Worm (Caenorhabditis elegans): ENCODE results near the gene F53A2.3.

F53A2.3 gene

ce11 chrIII:13298722-13299431, 40.7 kb downstream of the F53A2.3 start, which contains the start of gene pgm-2:
Gene pgm-2 (plus strand): TSS chrIII:13299378.
- TF ChIP-seq ref-1 (GFP tag; conservative IDR thresholded peaks at IDR 0.05) = no peak
- no peak for TF ChIP-seq flt-1 (GFP tag; IDR thresholded peaks at IDR 0.05)
- no peak for TF ChIP-seq klf-2 (GFP tag; conservative IDR thresholded peaks at IDR 0.05)
- TF ChIP-seq T22C8.4 (GFP tag; IDR thresholded peaks at IDR 0.05) = no peak
- TF ChIP-seq tab-1 (GFP tag; IDR thresholded peaks at IDR 0.05) = no peak
- TF ChIP-seq cog-1 (tag; optimal IDR thresholded peaks at IDR 0.05) = no peak
- no peak for TF ChIP-seq ztf-23 (GFP tag; IDR thresholded peaks at IDR 0.05)
- TF ChIP-seq med-1 (GFP tag; optimal IDR thresholded peaks at IDR 0.05; ENCODE audit: insufficient read depth) = no peak
- TF ChIP-seq ztf-29 (GFP tag; IDR thresholded peaks at IDR 0.05) = no peak

ce11 chrIII:13296289-13296874, 43.2 kb downstream of the F53A2.3 start, which contains the start of gene npp-18:
Gene npp-18 (plus strand): TSS chrIII:13296853.
- TF ChIP-seq ref-1 (GFP tag; conservative IDR thresholded peaks at IDR 0.05) (peak; percentile 64), ztf-23 (GFP tag; IDR thresholded peaks at IDR 0.05) (peak; percentile 93), ztf-29 (GFP tag; IDR thresholded peaks at IDR 0.05) (peak; percentile 88), klf-2 (GFP tag; conservative IDR thresholded peaks at IDR 0.05) (peak; percentile 84), flt-1 (GFP tag; IDR thresholded peaks at IDR 0.05) (peak; percentile 91), tab-1 (GFP tag; IDR thresholded peaks at IDR 0.05) (peak; percentile 87), T22C8.4 (GFP tag; IDR thresholded peaks at IDR 0.05) (peak; percentile 74)

DNA sequence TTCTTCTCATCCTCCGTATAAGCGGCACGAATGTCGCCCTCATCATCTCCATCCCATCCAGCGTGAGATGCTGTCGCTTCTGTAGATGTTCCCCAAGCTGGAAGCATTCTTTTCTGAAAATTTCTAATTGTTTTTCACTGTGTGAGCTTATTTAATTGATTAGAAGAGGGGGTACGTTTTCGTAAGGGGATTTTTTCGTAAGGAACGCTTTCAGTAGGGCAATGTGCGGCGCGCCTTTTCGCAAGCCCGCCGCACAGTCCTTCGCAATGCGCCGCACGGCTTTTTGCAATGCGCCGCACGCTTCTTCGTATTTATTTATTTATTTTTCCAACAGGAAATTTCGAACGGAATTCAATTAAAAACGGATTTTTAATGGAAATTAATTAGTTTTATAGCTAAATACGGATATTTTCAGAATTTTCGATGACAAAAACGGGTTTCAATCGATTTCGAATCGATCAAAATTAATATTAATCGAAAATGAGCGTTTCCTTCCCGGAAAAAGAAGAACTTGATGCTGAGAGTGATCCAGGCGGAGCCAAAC, 46.5 kb downstream of the F53A2.3 start, which contains the start of gene set-25:
Gene set-25 (minus strand): TSS at position 120 of the 544 bp plus-strand sequence.
- peak; percentile 67 for TF ChIP-seq flt-1 (GFP tag; IDR thresholded peaks at IDR 0.05)
- peak; percentile 77 for TF ChIP-seq klf-2 (GFP tag; conservative IDR thresholded peaks at IDR 0.05)
- peak; percentile 86 for TF ChIP-seq ztf-23 (GFP tag; IDR thresholded peaks at IDR 0.05)
- TF ChIP-seq med-1 (GFP tag; optimal IDR thresholded peaks at IDR 0.05; ENCODE audit: insufficient read depth) = peak; percentile 48
- peak; percentile 34; the same call in 1 of the 2 replicates for TF ChIP-seq tab-1 (GFP tag; IDR thresholded peaks at IDR 0.05)
